Fruit fly (Drosophila melanogaster) S2 (cell line): ENCODE measurements around the gene CG32277.

Experiments used
- CG8478 ChIP-seq: fragments of >200 bp; optimal IDR thresholded peaks from 2 replicates; lab custom pipeline; 2018
- CTCF ChIP-seq, 2 experiments: fragments of >200 bp; optimal IDR thresholded peaks; 2 replicates each; lab custom pipeline; 2018

DNA sequence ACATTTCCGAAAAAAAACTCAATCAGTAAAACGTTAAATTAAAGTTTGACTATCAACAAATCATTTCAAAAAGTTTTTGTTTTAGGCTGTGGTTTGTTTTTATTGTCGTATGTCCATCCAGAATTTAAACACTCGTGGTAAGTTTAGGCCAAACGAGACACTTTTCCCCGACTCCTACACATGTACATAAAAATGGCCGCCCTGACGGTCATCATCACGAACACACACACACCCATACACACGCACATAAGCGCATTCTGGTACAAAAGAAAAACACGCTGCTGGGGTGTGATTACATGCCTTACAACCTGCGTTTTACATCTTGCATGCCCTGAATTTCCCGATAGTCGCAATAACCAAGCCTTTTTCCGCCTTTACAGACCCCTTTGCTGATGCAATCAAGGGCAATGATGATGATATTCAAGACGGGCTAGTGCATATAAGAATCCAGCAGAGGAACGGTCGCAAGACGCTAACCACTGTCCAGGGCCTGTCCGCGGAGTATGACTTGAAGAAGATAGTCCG lies 18.2 kb upstream of the CG32277 start:
- no peak for TF ChIP-seq CG8478 (lab: Kevin White, UChicago)
- no peak for TF ChIP-seq CTCF (optimal IDR thresholded peaks at IDR 0.05; lab: Kevin White, UChicago)
